Worm (Caenorhabditis elegans): Measurements from ENCODE around the gene cox-6A.

ce11 chrIII:5047740-5048139 lies 33.8 kb upstream of the cox-6A start, which contains the start of gene C45G9.5:
- TF ChIP-seq nhr-12 (tag; optimal IDR thresholded peaks at IDR 0.05), result no peak
- TF ChIP-seq rnt-1 (tag; optimal IDR thresholded peaks at IDR 0.05), result no peak
- TF ChIP-seq snpc-4 (tag; optimal IDR thresholded peaks at IDR 0.05), result no peak
- TF ChIP-seq ztf-4 (tag; optimal IDR thresholded peaks at IDR 0.05), result no peak
- no peak for TF ChIP-seq isw-1 (GFP tag; IDR thresholded peaks at IDR 0.05)
- TF ChIP-seq zag-1 (tag; optimal IDR thresholded peaks at IDR 0.05), result no peak
- no peak for TF ChIP-seq nhr-76 (tag; optimal IDR thresholded peaks at IDR 0.05)
- TF ChIP-seq dpl-1 (GFP tag; optimal IDR thresholded peaks at IDR 0.05), result no peak
- TF ChIP-seq nhr-28 (tag; optimal IDR thresholded peaks at IDR 0.05), result no peak
- no peak for TF ChIP-seq pqm-1 (tag; optimal IDR thresholded peaks at IDR 0.05)

All from whole organism, L1 larva.